Worm (Caenorhabditis elegans) whole organism, late embryonic: Measurements from ENCODE around the gene T24D3.2.

Experiments
- K09A11.1 ChIP-seq: sonication (generic microtip); optimal IDR thresholded peaks from 2 replicates; lab custom pipeline; 2017; ENCODE audit warnings: antibody characterized with exemption, mild to moderate bottlenecking, missing genetic modification characterization, missing compliant biosample characterization; ENCODE audit not compliant: insufficient read depth
- dve-1 ChIP-seq: sonication (generic microtip); optimal IDR thresholded peaks from 2 replicates; lab custom pipeline; 2017; ENCODE audit warnings: antibody characterized with exemption, mild to moderate bottlenecking, missing genetic modification characterization, missing compliant biosample characterization
- eyg-1 ChIP-seq: sonication (generic microtip); optimal IDR thresholded peaks from 2 replicates; lab custom pipeline; 2016; ENCODE audit warnings: missing genotype, missing genetic modification characterization, missing compliant biosample characterization
- lin-11 ChIP-seq: fragments of 200-800 bp; sonication (Bioruptor generic); optimal IDR thresholded peaks from 2 replicates; lab custom pipeline; 2018; ENCODE audit warnings: mild to moderate bottlenecking, missing genetic modification characterization, missing compliant biosample characterization
- nhr-11 ChIP-seq: fragments of 150-350 bp; optimal IDR thresholded peaks from 2 replicates; lab custom pipeline; 2014; ENCODE audit warnings: missing biosample characterization, missing genetic modification characterization
- nhr-232 ChIP-seq: sonication (generic microtip); optimal IDR thresholded peaks from 2 replicates; lab custom pipeline; 2016; ENCODE audit warnings: missing genetic modification characterization, missing compliant biosample characterization
- unc-42 ChIP-seq: sonication (generic microtip); optimal IDR thresholded peaks from 2 replicates; lab custom pipeline; 2016; ENCODE audit warnings: missing genotype, missing genetic modification characterization, missing compliant biosample characterization

ce11 chrX:12446572-12446971 lies 21.0 kb downstream of the T24D3.2 start:
- TF ChIP-seq unc-42 (tag; lab: Kevin White, UChicago) = no peak
- TF ChIP-seq K09A11.1 (tag; lab: Kevin White, UChicago) = no peak
- TF ChIP-seq dve-1 (tag; lab: Kevin White, UChicago) = no peak
- no peak for TF ChIP-seq eyg-1 (tag; lab: Kevin White, UChicago)
- TF ChIP-seq nhr-232 (tag; lab: Kevin White, UChicago) = no peak
- TF ChIP-seq nhr-11 (tag; lab: Kevin White, UChicago) = no peak
- TF ChIP-seq lin-11 (tag; lab: Kevin White, UChicago) = no peak
